Worm (Caenorhabditis elegans) whole organism, L3 larva: ENCODE measurements around the gene fbxb-35.
"Not testable (repeated sequence)": the region's sequence is repeated elsewhere in the genome, so short reads cannot be mapped to it uniquely, and the experiment has no call there.

Experiments
- R02D3.7 ChIP-seq: fragments of 150-350 bp; optimal IDR thresholded peaks from 2 replicates; lab custom pipeline; 2014; ENCODE audit warnings: missing biosample characterization, missing genetic modification characterization
- ZK546.5 ChIP-seq: sonication (generic microtip); optimal IDR thresholded peaks from 2 replicates; lab custom pipeline; 2017; ENCODE audit warnings: missing biosample characterization, missing genetic modification characterization
- aly-2 ChIP-seq: fragments of 150-350 bp; optimal IDR thresholded peaks from 2 replicates; lab custom pipeline; 2014; ENCODE audit warnings: missing biosample characterization, missing genetic modification characterization
- ceh-16 ChIP-seq: sonication (generic microtip); optimal IDR thresholded peaks from 2 replicates; lab custom pipeline; 2017; ENCODE audit warnings: missing biosample characterization, missing genetic modification characterization
- ceh-28 ChIP-seq: fragments of 150-350 bp; optimal IDR thresholded peaks from 2 replicates; lab custom pipeline; 2014; ENCODE audit warnings: missing biosample characterization, missing genetic modification reagents, missing genetic modification characterization
- ceh-9 ChIP-seq: sonication (generic microtip); optimal IDR thresholded peaks from 2 replicates; lab custom pipeline; 2018; ENCODE audit warnings: missing biosample characterization, missing genetic modification characterization
- daf-12 ChIP-seq: fragments of 150-350 bp; optimal IDR thresholded peaks from 2 replicates; lab custom pipeline; 2014; ENCODE audit warnings: missing biosample characterization, missing genetic modification reagents, missing genetic modification characterization
- egl-27 ChIP-seq: sonication (generic microtip); optimal IDR thresholded peaks from 4 replicates; lab custom pipeline; 2017; ENCODE audit warnings: missing biosample characterization, missing genetic modification reagents, missing genetic modification characterization
- egl-5 ChIP-seq: fragments of 150-350 bp; optimal IDR thresholded peaks from 2 replicates; lab custom pipeline; 2017; ENCODE audit warnings: missing biosample characterization, missing genetic modification reagents, missing genetic modification characterization, inconsistent platforms
- elt-1 ChIP-seq: fragments of 150-350 bp; optimal IDR thresholded peaks from 2 replicates; lab custom pipeline; 2014; ENCODE audit warnings: missing biosample characterization, missing genetic modification characterization
- elt-2 ChIP-seq: sonication (generic microtip); optimal IDR thresholded peaks from 2 replicates; lab custom pipeline; 2016; ENCODE audit warnings: missing genetic modification reagents, mild to moderate bottlenecking, missing genetic modification characterization, missing compliant biosample characterization
- elt-3 ChIP-seq, 3 experiments: fragments of 150-350 bp in 1 of 3; sonication (generic microtip) in 2 of 3; optimal IDR thresholded peaks; 2 replicates in 2 of 3; 4 replicates in 1 of 3; lab custom pipeline; 2014 to 2017; ENCODE audit warnings: missing biosample characterization in 3 of 3, missing genetic modification characterization in 3 of 3
- eor-1 ChIP-seq, 2 experiments: fragments of 150-350 bp; optimal IDR thresholded peaks; 2 replicates each; lab custom pipeline; 2014 to 2018; ENCODE audit warnings: missing biosample characterization in 2 of 2, missing genetic modification characterization in 2 of 2
- fkh-2 ChIP-seq: fragments of 150-350 bp; optimal IDR thresholded peaks from 2 replicates; lab custom pipeline; 2014; ENCODE audit warnings: missing biosample characterization, missing genetic modification reagents, missing genetic modification characterization
- hmg-11 ChIP-seq: sonication (generic microtip); optimal IDR thresholded peaks from 2 replicates; lab custom pipeline; 2016; ENCODE audit warnings: missing genetic modification characterization, missing compliant biosample characterization
- jun-1 ChIP-seq: fragments of 150-350 bp; optimal IDR thresholded peaks from 2 replicates; lab custom pipeline; 2014; ENCODE audit warnings: missing biosample characterization, missing genetic modification reagents, missing genetic modification characterization
- lin-15B ChIP-seq: fragments of 150-350 bp; optimal IDR thresholded peaks from 2 replicates; lab custom pipeline; 2014; ENCODE audit warnings: missing biosample characterization, missing genetic modification characterization
- lsy-12 ChIP-seq: sonication (generic microtip); optimal IDR thresholded peaks from 2 replicates; lab custom pipeline; 2016; ENCODE audit warnings: mild to moderate bottlenecking, missing genetic modification characterization, missing compliant biosample characterization
- mml-1 ChIP-seq: fragments of 150-350 bp; sonication (generic microtip); optimal IDR thresholded peaks from 3 replicates; lab custom pipeline; 2014; ENCODE audit warnings: missing biosample characterization, missing genetic modification characterization
- nfya-1 ChIP-seq: sonication (generic microtip); optimal IDR thresholded peaks from 2 replicates; lab custom pipeline; 2017; ENCODE audit warnings: missing genetic modification characterization, mild to moderate bottlenecking, missing compliant biosample characterization, antibody characterized with exemption, moderate library complexity; ENCODE audit not compliant: insufficient read depth
- nhr-11 ChIP-seq: fragments of 150-350 bp; optimal IDR thresholded peaks from 2 replicates; lab custom pipeline; 2014; ENCODE audit warnings: missing biosample characterization, missing genetic modification characterization
- nhr-12 ChIP-seq: fragments of 150-350 bp; optimal IDR thresholded peaks from 2 replicates; lab custom pipeline; 2014; ENCODE audit warnings: missing biosample characterization, missing genetic modification characterization
- nhr-237 ChIP-seq: fragments of 150-350 bp; optimal IDR thresholded peaks from 2 replicates; lab custom pipeline; 2014; ENCODE audit warnings: missing biosample characterization, missing genetic modification characterization
- nhr-25 ChIP-seq: sonication (generic microtip); optimal IDR thresholded peaks from 2 replicates; lab custom pipeline; 2017; ENCODE audit warnings: missing biosample characterization, missing genetic modification characterization
- nhr-28 ChIP-seq: fragments of 150-350 bp; optimal IDR thresholded peaks from 2 replicates; lab custom pipeline; 2014; ENCODE audit warnings: missing biosample characterization, missing genetic modification characterization
- nhr-43 ChIP-seq: sonication (generic microtip); optimal IDR thresholded peaks from 2 replicates; lab custom pipeline; 2016; ENCODE audit warnings: mild to moderate bottlenecking, missing genetic modification characterization, missing compliant biosample characterization; ENCODE audit not compliant: poor library complexity, severe bottlenecking
- nhr-67 ChIP-seq: fragments of 150-350 bp; optimal IDR thresholded peaks from 2 replicates; lab custom pipeline; 2014; ENCODE audit warnings: missing biosample characterization, missing genetic modification characterization
- nhr-76 ChIP-seq: fragments of 150-350 bp; sonication (generic microtip); optimal IDR thresholded peaks from 5 replicates; lab custom pipeline; 2014; ENCODE audit warnings: missing biosample characterization, missing genetic modification characterization
- pha-4 ChIP-seq: fragments of 150-350 bp; optimal IDR thresholded peaks from 2 replicates; lab custom pipeline; 2014; ENCODE audit warnings: missing biosample characterization, missing genetic modification reagents, missing genetic modification characterization
- pqm-1 ChIP-seq: fragments of 150-350 bp; optimal IDR thresholded peaks from 2 replicates; lab custom pipeline; 2017; ENCODE audit warnings: missing biosample characterization, missing genetic modification characterization, inconsistent platforms
- sea-2 ChIP-seq: fragments of 150-350 bp; sonication (generic microtip); optimal IDR thresholded peaks from 4 replicates; lab custom pipeline; 2014; ENCODE audit warnings: missing biosample characterization, missing genetic modification reagents, missing genetic modification characterization
- skn-1 ChIP-seq: fragments of 150-350 bp; optimal IDR thresholded peaks from 2 replicates; lab custom pipeline; 2014; ENCODE audit warnings: missing biosample characterization, missing genetic modification characterization
- snpc-4 ChIP-seq: fragments of 150-350 bp; optimal IDR thresholded peaks from 2 replicates; lab custom pipeline; 2014; ENCODE audit warnings: missing biosample characterization, missing genetic modification characterization
- tbx-2 ChIP-seq: sonication (generic microtip); optimal IDR thresholded peaks from 2 replicates; lab custom pipeline; 2016; ENCODE audit warnings: mild to moderate bottlenecking, missing genetic modification characterization, missing compliant biosample characterization
- unc-62 ChIP-seq: fragments of 150-350 bp; sonication (generic microtip); optimal IDR thresholded peaks from 4 replicates; lab custom pipeline; 2014; ENCODE audit warnings: missing biosample characterization, missing genetic modification reagents, missing genetic modification characterization
- ztf-11 ChIP-seq: fragments of 150-350 bp; optimal IDR thresholded peaks from 2 replicates; lab custom pipeline; 2014; ENCODE audit warnings: missing biosample characterization, missing genetic modification characterization

fbxb-35 gene

DNA sequence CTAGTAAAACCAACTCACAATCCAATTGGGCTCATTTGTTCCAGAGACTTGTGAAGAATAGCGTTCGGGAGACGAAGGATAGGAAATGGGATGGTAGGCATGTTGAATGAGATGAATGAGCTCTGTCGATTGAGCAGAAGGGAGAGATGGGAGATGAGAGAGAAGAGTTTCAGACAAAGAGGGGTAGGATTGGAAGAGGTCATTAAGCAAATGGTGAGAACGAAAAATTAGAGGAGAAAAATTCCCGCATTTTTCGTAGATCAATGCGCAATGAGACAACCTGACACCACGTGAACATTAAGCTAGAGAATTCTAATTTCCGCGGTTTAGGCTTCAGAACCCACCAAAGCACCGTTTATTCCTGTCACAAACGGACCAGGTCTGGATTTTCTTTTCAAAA, 12.5 kb downstream of the fbxb-35 start, which contains the start of gene F07E5.13:
Gene F07E5.13 (minus strand): TSS at position 101 of the 400 bp plus-strand sequence.
- TF ChIP-seq ceh-9 (no peak), elt-2 (no peak)

DNA sequence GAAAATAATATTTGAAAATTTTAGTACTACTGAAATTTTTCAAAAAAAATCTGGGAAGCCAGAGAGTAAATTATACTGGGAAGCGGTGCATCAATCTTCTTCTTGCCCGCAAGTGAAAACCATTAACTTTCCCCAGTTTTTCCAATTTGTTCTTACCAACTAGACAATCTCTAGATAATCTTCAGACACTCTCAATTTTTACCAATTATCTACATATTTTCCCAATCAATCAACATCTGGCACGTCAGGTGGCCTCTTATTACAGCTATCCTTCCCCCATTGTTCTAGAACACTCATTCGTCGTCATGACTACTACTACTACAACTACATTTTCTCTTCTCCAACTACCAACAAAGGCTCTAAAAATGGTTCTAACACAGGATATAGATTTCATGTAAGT, 13.0 kb downstream of the fbxb-35 start, which contains the start of gene fbxb-6:
Gene fbxb-6 (plus strand): TSS at position 301 of the 400 bp plus-strand sequence.
- TF ChIP-seq hmg-11 (tag; lab: Kevin White, UChicago), result no peak
- TF ChIP-seq lin-15B (tag; lab: Kevin White, UChicago), result no peak
- no peak for TF ChIP-seq nfya-1 (tag; lab: Kevin White, UChicago)
- TF ChIP-seq nhr-25 (tag; lab: Kevin White, UChicago), result no peak
- no peak for TF ChIP-seq ceh-16 (tag; lab: Kevin White, UChicago)
- TF ChIP-seq sea-2 (GFP tag; lab: Kevin White, UChicago), result no peak
- no peak for TF ChIP-seq lsy-12
- no peak for TF ChIP-seq elt-2
- no peak for TF ChIP-seq mml-1 (tag; lab: Kevin White, UChicago)
- TF ChIP-seq unc-62 (GFP tag; lab: Kevin White, UChicago), result no peak
- no peak for TF ChIP-seq ceh-28 (tag; lab: Kevin White, UChicago)
- TF ChIP-seq egl-5 (tag; lab: Kevin White, UChicago), result no peak
- no peak for TF ChIP-seq fkh-2 (tag; lab: Kevin White, UChicago)
- no peak for TF ChIP-seq ZK546.5 (tag; lab: Kevin White, UChicago)
- TF ChIP-seq nhr-67 (tag; lab: Kevin White, UChicago), result no peak
- no peak for TF ChIP-seq daf-12 (tag; lab: Kevin White, UChicago)
- TF ChIP-seq jun-1 (tag; lab: Kevin White, UChicago), result no peak
- no peak for TF ChIP-seq egl-27
- TF ChIP-seq ztf-11 (tag; lab: Kevin White, UChicago), result no peak

DNA sequence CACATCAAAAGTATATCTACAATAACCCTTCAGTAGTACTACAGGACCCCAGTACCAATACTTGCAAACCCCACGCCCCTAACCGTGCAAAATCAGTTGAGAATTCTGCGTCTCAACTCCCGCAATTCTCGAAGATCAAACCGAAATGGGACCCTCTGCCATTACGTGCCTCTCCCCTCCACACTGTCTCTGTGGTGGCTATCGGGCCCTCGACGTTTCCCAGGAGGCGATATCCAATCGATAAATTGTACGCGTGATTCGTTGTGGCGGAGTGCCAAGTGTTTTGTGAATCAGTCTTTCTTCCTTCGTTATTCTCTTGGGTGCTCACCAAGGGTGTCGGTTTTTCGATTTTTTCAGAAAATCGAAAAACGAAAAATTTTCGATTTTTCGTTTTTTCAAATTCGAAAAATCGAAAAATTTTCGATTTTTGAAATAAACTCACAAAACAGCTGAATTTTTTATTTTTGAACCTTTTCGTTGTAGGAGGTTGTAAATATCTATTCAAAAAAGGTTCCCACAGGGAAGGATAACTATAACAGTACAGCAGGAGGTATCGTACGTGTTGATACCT, 16.1 kb downstream of the fbxb-35 start, which contains the start of gene F07E5.12:
Gene F07E5.12 (plus strand): TSS at position 521 of the 571 bp plus-strand sequence.
- not testable (repeated sequence) for TF ChIP-seq nhr-76 (tag; lab: Kevin White, UChicago); aly-2 (tag; lab: Kevin White, UChicago); R02D3.7
- TF ChIP-seq, all 47 proteins: peak for 0; not testable (repeated sequence) for 47

DNA sequence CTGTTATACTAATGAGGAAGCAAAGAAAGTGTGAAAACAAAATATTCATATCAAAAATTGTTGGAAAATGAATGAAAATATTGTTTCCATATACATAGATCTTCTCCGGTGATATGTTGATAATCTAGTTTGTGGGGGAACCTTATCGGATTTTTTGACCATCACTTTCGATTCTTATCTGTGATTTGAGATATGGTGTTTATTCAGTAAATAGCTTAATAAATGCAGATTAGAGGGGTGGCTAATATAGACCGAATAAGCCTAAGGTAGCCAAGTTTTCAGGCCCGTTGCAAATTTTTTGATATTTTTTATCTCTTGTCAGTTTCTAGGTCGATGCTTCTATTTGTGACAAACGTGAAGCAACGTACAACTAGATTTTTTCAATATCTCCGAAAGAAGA, 20.0 kb downstream of the fbxb-35 start, which contains the start of gene F07E5.7:
Gene F07E5.7 (minus strand): TSS at position 101 of the 400 bp plus-strand sequence.
- TF ChIP-seq aly-2 (tag; lab: Kevin White, UChicago) (no peak), egl-27 (no peak), fkh-2 (tag; lab: Kevin White, UChicago) (no peak), nhr-237 (tag; lab: Kevin White, UChicago) (no peak), pqm-1 (no peak), mml-1 (tag; lab: Kevin White, UChicago) (no peak), nhr-12 (tag; lab: Kevin White, UChicago) (no peak), pha-4 (tag; lab: Kevin White, UChicago) (no peak), tbx-2 (tag; lab: Kevin White, UChicago) (no peak), unc-62 (GFP tag; lab: Kevin White, UChicago) (no peak), elt-3 (tag; optimal IDR thresholded peaks at IDR 0.05; lab: Kevin White, UChicago) (no peak), R02D3.7 (no peak), elt-1 (tag; lab: Kevin White, UChicago) (no peak), nhr-43 (tag; lab: Kevin White, UChicago) (no peak), eor-1 (tag; optimal IDR thresholded peaks at IDR 0.05; lab: Kevin White, UChicago) (no peak), nhr-28 (tag; lab: Kevin White, UChicago) (no peak), ceh-16 (tag; lab: Kevin White, UChicago) (no peak), hmg-11 (tag; lab: Kevin White, UChicago) (no peak)

DNA sequence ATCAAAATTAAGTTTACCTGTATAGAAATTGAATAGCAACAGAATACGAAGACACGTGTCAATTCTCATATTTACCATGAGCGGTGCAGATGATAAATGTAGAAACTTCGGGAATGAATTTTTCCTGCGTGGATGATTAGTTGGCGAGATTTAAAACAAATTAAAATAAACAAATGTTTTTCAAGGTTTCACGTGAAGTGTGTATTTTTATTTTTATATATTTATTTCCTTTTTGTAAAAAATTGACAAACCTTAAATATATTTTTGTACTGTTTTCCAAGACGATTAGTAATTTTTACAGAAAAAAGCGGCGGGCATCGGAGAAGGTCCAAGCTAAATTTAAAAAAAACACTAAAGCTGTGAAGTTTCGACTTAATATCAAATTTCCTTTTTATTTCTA, 24.0 kb downstream of the fbxb-35 start, which contains the start of gene F07E5.8:
Gene F07E5.8 (minus strand): TSS at position 101 of the 400 bp plus-strand sequence.
- TF ChIP-seq R02D3.7, result no peak
- no peak for TF ChIP-seq egl-5 (tag; lab: Kevin White, UChicago)
- no peak for TF ChIP-seq lsy-12
- no peak for TF ChIP-seq tbx-2 (tag; lab: Kevin White, UChicago)
- TF ChIP-seq hmg-11 (tag; lab: Kevin White, UChicago), result no peak
- TF ChIP-seq pha-4 (tag; lab: Kevin White, UChicago), result no peak
- TF ChIP-seq snpc-4, result no peak
- no peak for TF ChIP-seq ZK546.5 (tag; lab: Kevin White, UChicago)
- no peak for TF ChIP-seq ztf-11 (tag; lab: Kevin White, UChicago)
- no peak for TF ChIP-seq nhr-11 (tag; lab: Kevin White, UChicago)
- TF ChIP-seq ceh-28 (tag; lab: Kevin White, UChicago), result no peak
- TF ChIP-seq elt-3 (tag; optimal IDR thresholded peaks at IDR 0.05; lab: Kevin White, UChicago), result no peak
- TF ChIP-seq nhr-28 (tag; lab: Kevin White, UChicago), result no peak
- no peak for TF ChIP-seq daf-12 (tag; lab: Kevin White, UChicago)
- TF ChIP-seq skn-1 (tag; lab: Kevin White, UChicago), result no peak
- no peak for TF ChIP-seq ceh-16 (tag; lab: Kevin White, UChicago)
